Worm (Caenorhabditis elegans): ENCODE measurements around the gene F37C4.5.

DNA sequence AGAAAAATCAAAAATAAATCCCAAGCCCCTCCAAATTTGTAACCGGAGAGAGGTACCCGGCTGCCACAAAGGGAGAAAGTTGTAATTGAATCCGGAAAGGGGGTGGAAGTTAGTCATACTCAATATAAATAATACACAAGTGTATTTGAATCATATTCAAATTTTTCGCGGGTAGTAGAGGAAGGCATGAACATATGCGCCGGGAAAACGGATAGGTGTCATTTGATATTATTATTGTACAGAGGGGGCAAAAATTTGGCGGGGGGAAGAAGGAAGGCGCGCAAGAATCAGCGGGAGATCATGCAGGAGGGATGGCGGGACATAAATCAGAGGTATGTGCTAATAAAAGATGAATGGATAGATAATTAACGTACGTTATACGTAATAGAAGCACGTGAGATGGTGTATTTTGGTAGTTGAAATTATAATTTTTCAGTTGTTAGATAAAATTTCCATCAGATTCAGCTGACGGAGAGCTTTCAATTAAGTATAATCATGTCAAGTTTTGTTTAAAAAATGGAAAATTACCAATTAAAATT is 46.9 kb downstream of the F37C4.5 start, which contains the start of gene F28F9.3:
- TF ChIP-seq F57C9.4 (tag; optimal IDR thresholded peaks at IDR 0.05) (no peak), ceh-79 (tag; optimal IDR thresholded peaks at IDR 0.05) (no peak), pha-4 (tag; optimal IDR thresholded peaks at IDR 0.05) (no peak), F55B11.4 (tag; optimal IDR thresholded peaks at IDR 0.05; ENCODE audit: borderline replicate concordance, insufficient read depth) (no peak), let-526 (GFP tag; IDR thresholded peaks at IDR 0.05) (no peak), dpl-1 (GFP tag; optimal IDR thresholded peaks at IDR 0.05) (no peak), T07F8.4 (tag; optimal IDR thresholded peaks at IDR 0.05) (no peak)

Measured in whole organism, young adult.